Worm (Caenorhabditis elegans): Measurements from ENCODE around the gene pnp-1.

The pnp-1 gene

ce11 chrIV:261607-262006, 36.5 kb downstream of the pnp-1 start, which contains the start of gene pqbp-1.1 (continued):
- peak; percentile 55 for TF ChIP-seq efl-1 (GFP tag; optimal IDR thresholded peaks at IDR 0.05)
- TF ChIP-seq cebp-2 (GFP tag; IDR thresholded peaks at IDR 0.05) = no peak
- no peak for TF ChIP-seq dox-1 (GFP tag; IDR thresholded peaks at IDR 0.05)
- no peak for TF ChIP-seq ceh-40 (GFP tag; IDR thresholded peaks at IDR 0.05)
- TF ChIP-seq attf-3 (GFP tag; conservative IDR thresholded peaks at IDR 0.05) = no peak
- no peak for TF ChIP-seq cebp-1 (GFP tag; IDR thresholded peaks at IDR 0.05)
- no peak for TF ChIP-seq cebp-1 (tag; optimal IDR thresholded peaks at IDR 0.05)

ce11 chrIV:259142-259541, 39.0 kb downstream of the pnp-1 start, which contains the start of gene dpy-9:
Gene dpy-9 (minus strand): TSS chrIV:259204.
- TF ChIP-seq Y79H2A.3 (GFP tag; conservative IDR thresholded peaks at IDR 0.05) = no peak
- TF ChIP-seq lin-54 (GFP tag; optimal IDR thresholded peaks at IDR 0.05) = no peak
- no peak for TF ChIP-seq snpc-3.4 (tag; optimal IDR thresholded peaks at IDR 0.05)
- TF ChIP-seq T07F8.4 (tag; optimal IDR thresholded peaks at IDR 0.05) = no peak
- no peak for TF ChIP-seq somi-1 (GFP tag; optimal IDR thresholded peaks at IDR 0.05)
- TF ChIP-seq ceh-100 (GFP tag; IDR thresholded peaks at IDR 0.05) = no peak

- TF ChIP-seq madf-3 (GFP tag; IDR thresholded peaks at IDR 0.05) (no peak), zfh-2 (GFP tag; conservative IDR thresholded peaks at IDR 0.05) (peak; percentile 56), lin-35 (GFP tag; optimal IDR thresholded peaks at IDR 0.05) (no peak), egl-44 (GFP tag; IDR thresholded peaks at IDR 0.05) (no peak), K11D2.4 (GFP tag; IDR thresholded peaks at IDR 0.05) (no peak)
Observed at ce11 chrIV:258362-258761, 39.7 kb downstream of the pnp-1 start.

- TF ChIP-seq cebp-1 (GFP tag; IDR thresholded peaks at IDR 0.05) (no peak), cebp-1 (tag; optimal IDR thresholded peaks at IDR 0.05) (peak; percentile 56), ZK185.1 (tag; optimal IDR thresholded peaks at IDR 0.05; ENCODE audit: poor library complexity, severe bottlenecking) (peak; percentile 33), Y79H2A.3 (GFP tag; conservative IDR thresholded peaks at IDR 0.05) (no peak), mcd-1 (GFP tag; IDR thresholded peaks at IDR 0.05) (0 out of 2 replicates have a peak, but pooled peaks have one; percentile 39), B0336.3 (GFP tag; IDR thresholded peaks at IDR 0.05) (no peak), attf-5 (GFP tag; optimal IDR thresholded peaks at IDR 0.05) (peak; percentile 17)
Observed at ce11 chrIV:257095-257494, 41.0 kb downstream of the pnp-1 start, which contains the start of gene R02D3.8. Gene R02D3.8 (minus strand): TSS chrIV:257203.

ce11 chrIV:255379-255857, 42.7 kb downstream of the pnp-1 start, which contains the start of gene rcat-1:
Gene rcat-1 (minus strand): TSS chrIV:255429.
- TF ChIP-seq tbp1 (GFP tag; optimal IDR thresholded peaks at IDR 0.05) (peak; percentile 3), mcd-1 (GFP tag; IDR thresholded peaks at IDR 0.05) (peak; percentile 90), F23B12.7 (tag; optimal IDR thresholded peaks at IDR 0.05; ENCODE audit: insufficient read depth) (peak; percentile 48), D2030.7 (GFP tag; IDR thresholded peaks at IDR 0.05) (peak; percentile 77), nfyb-1 (GFP tag; IDR thresholded peaks at IDR 0.05) (peak; percentile 47; the same call in 1 of the 2 replicates), lin-40 (tag; optimal IDR thresholded peaks at IDR 0.05) (peak; percentile 28), efl-1 (GFP tag; optimal IDR thresholded peaks at IDR 0.05) (peak; percentile 75), him-1 (tag; optimal IDR thresholded peaks at IDR 0.05) (no peak), mel-28 (tag; optimal IDR thresholded peaks at IDR 0.05; ENCODE audit: borderline replicate concordance) (no peak), snpc-4 (GFP tag; optimal IDR thresholded peaks at IDR 0.05) (no peak), snpc-4 (tag; optimal IDR thresholded peaks at IDR 0.05) (peak in 1 of 4 experiments; percentile 45), Y53F4B.3 (GFP tag; IDR thresholded peaks at IDR 0.05) (no peak), madf-3 (GFP tag; IDR thresholded peaks at IDR 0.05) (peak; percentile 99), F49E8.2 (tag; optimal IDR thresholded peaks at IDR 0.05; ENCODE audit: insufficient read depth) (peak; percentile 5), unc-62 (GFP tag; optimal IDR thresholded peaks at IDR 0.05) (peak; percentile 47), rpc-1 (optimal IDR thresholded peaks at IDR 0.05) (no peak), rpc-1 (tag; optimal IDR thresholded peaks at IDR 0.05) (no peak), dpl-1 (GFP tag; optimal IDR thresholded peaks at IDR 0.05) (peak; percentile 71), lin-35 (GFP tag; optimal IDR thresholded peaks at IDR 0.05) (peak in 1 of 3 experiments; percentile 82), ceh-27 (GFP tag; optimal IDR thresholded peaks at IDR 0.05) (peak; percentile 30), ztf-26 (tag; optimal IDR thresholded peaks at IDR 0.05) (no peak), ceh-91 (GFP tag; IDR thresholded peaks at IDR 0.05) (0 out of 2 replicates have a peak, but pooled peaks have one; percentile 44), attf-5 (GFP tag; optimal IDR thresholded peaks at IDR 0.05) (peak; percentile 77), egl-18 (GFP tag; IDR thresholded peaks at IDR 0.05) (no peak)

Measured in whole organism, young adult.